Worm (Caenorhabditis elegans) whole organism, mixed stage, embryonic: ENCODE data around the gene npr-42.

ENCODE experiments used
- flh-1 ChIP-seq: fragments of 200-800 bp; sonication (Bioruptor generic); optimal IDR thresholded peaks from 2 replicates; lab custom pipeline; 2018; ENCODE audit warnings: mild to moderate bottlenecking, missing genetic modification characterization, moderate library complexity, missing compliant biosample characterization
- ham-2 ChIP-seq: fragments of 200-800 bp; sonication (Bioruptor generic); optimal IDR thresholded peaks from 2 replicates; lab custom pipeline; 2018; ENCODE audit warnings: mild to moderate bottlenecking, missing genetic modification characterization, missing compliant biosample characterization
- lsy-2 ChIP-seq: fragments of 150-350 bp; optimal IDR thresholded peaks from 2 replicates; lab custom pipeline; 2014; ENCODE audit warnings: missing biosample characterization, missing genetic modification characterization
- mep-1 ChIP-seq: fragments of 150-350 bp; optimal IDR thresholded peaks from 2 replicates; lab custom pipeline; 2017; ENCODE audit warnings: missing biosample characterization, missing genetic modification reagents, missing genetic modification characterization, inconsistent platforms
- nhr-237 ChIP-seq: fragments of 150-350 bp; optimal IDR thresholded peaks from 2 replicates; lab custom pipeline; 2014; ENCODE audit warnings: missing biosample characterization, missing genetic modification characterization
- nhr-28 ChIP-seq: fragments of 150-350 bp; optimal IDR thresholded peaks from 2 replicates; lab custom pipeline; 2014; ENCODE audit warnings: missing biosample characterization, missing genetic modification characterization
- nhr-76 ChIP-seq: sonication (generic microtip); optimal IDR thresholded peaks from 2 replicates; lab custom pipeline; 2017; ENCODE audit warnings: missing biosample characterization, missing genetic modification characterization
- pha-4 ChIP-seq: fragments of 150-350 bp; optimal IDR thresholded peaks from 2 replicates; lab custom pipeline; 2018; ENCODE audit warnings: missing biosample characterization, missing genetic modification reagents, missing genetic modification characterization
- unc-39 ChIP-seq: fragments of 150-350 bp; optimal IDR thresholded peaks from 2 replicates; lab custom pipeline; 2014; ENCODE audit warnings: missing biosample characterization, missing genetic modification characterization
- unc-62 ChIP-seq: fragments of 150-350 bp; optimal IDR thresholded peaks from 2 replicates; lab custom pipeline; 2014; ENCODE audit warnings: missing biosample characterization, missing genetic modification reagents, missing genetic modification characterization
- ztf-11 ChIP-seq: fragments of 150-350 bp; optimal IDR thresholded peaks from 2 replicates; lab custom pipeline; 2014; ENCODE audit warnings: missing biosample characterization, missing genetic modification characterization

ce11 chrII:4281743-4282142 is 5.7 kb downstream of the npr-42 start, which contains the start of gene C01F1.5:
- TF ChIP-seq lsy-2 (tag; lab: Kevin White, UChicago) (no peak), nhr-76 (tag; lab: Kevin White, UChicago) (no peak), flh-1 (no peak), nhr-28 (tag; lab: Kevin White, UChicago) (no peak), mep-1 (tag; lab: Kevin White, UChicago) (no peak), unc-39 (tag; lab: Kevin White, UChicago) (no peak), unc-62 (GFP tag; lab: Kevin White, UChicago) (no peak), pha-4 (tag; lab: Kevin White, UChicago) (no peak), ham-2 (GFP tag; lab: Kevin White, UChicago) (no peak), ztf-11 (tag; lab: Kevin White, UChicago) (no peak), nhr-237 (no peak)
